Worm (Caenorhabditis elegans) whole organism, L2 larva: ENCODE data around the gene F13B12.3.

Source experiments
- C34F6.9 ChIP-seq: fragments of 150-350 bp; optimal IDR thresholded peaks from 2 replicates; lab custom pipeline; 2014; ENCODE audit warnings: missing biosample characterization, missing genetic modification characterization
- F13H6.1 ChIP-seq: sonication (generic microtip); optimal IDR thresholded peaks from 2 replicates; lab custom pipeline; 2016; ENCODE audit warnings: missing genetic modification characterization, missing compliant biosample characterization
- R02D3.7 ChIP-seq: fragments of 150-350 bp; optimal IDR thresholded peaks from 2 replicates; lab custom pipeline; 2014; ENCODE audit warnings: missing biosample characterization, missing genetic modification characterization
- Y55F3AM.14 ChIP-seq: fragments of 200-800 bp; sonication (Bioruptor generic); optimal IDR thresholded peaks from 2 replicates; lab custom pipeline; 2018; ENCODE audit warnings: mild to moderate bottlenecking, missing genetic modification characterization, missing compliant biosample characterization
- ZK546.5 ChIP-seq: sonication (generic microtip); optimal IDR thresholded peaks from 2 replicates; lab custom pipeline; 2017; ENCODE audit warnings: missing biosample characterization, missing genetic modification characterization
- alr-1 ChIP-seq: fragments of 150-350 bp; optimal IDR thresholded peaks from 2 replicates; lab custom pipeline; 2014; ENCODE audit warnings: missing biosample characterization, missing genetic modification characterization
- blmp-1 ChIP-seq: sonication (generic microtip); optimal IDR thresholded peaks from 2 replicates; lab custom pipeline; 2017; ENCODE audit warnings: missing genetic modification characterization, mild to moderate bottlenecking, missing compliant biosample characterization, antibody characterized with exemption, moderate library complexity; ENCODE audit not compliant: insufficient read depth
- ceh-16 ChIP-seq: fragments of 150-350 bp; optimal IDR thresholded peaks from 2 replicates; lab custom pipeline; 2014; ENCODE audit warnings: missing biosample characterization, missing genetic modification characterization
- ceh-82 ChIP-seq: fragments of 150-350 bp; optimal IDR thresholded peaks from 2 replicates; lab custom pipeline; 2014; ENCODE audit warnings: missing biosample characterization, missing genetic modification characterization
- crh-2 ChIP-seq: sonication (generic microtip); optimal IDR thresholded peaks from 2 replicates; lab custom pipeline; 2017; ENCODE audit warnings: missing biosample characterization, missing genetic modification characterization
- dmd-4 ChIP-seq: sonication (generic microtip); optimal IDR thresholded peaks from 2 replicates; lab custom pipeline; 2017; ENCODE audit warnings: missing biosample characterization, missing genetic modification characterization
- egl-27 ChIP-seq: sonication (generic microtip); optimal IDR thresholded peaks from 3 replicates; lab custom pipeline; 2017; ENCODE audit warnings: missing biosample characterization, missing genetic modification reagents, missing genetic modification characterization
- elt-1 ChIP-seq: fragments of 150-350 bp; optimal IDR thresholded peaks from 2 replicates; lab custom pipeline; 2014; ENCODE audit warnings: missing biosample characterization, missing genetic modification characterization
- elt-3 ChIP-seq: sonication (generic microtip); optimal IDR thresholded peaks from 2 replicates; lab custom pipeline; 2017; ENCODE audit warnings: missing biosample characterization, missing genetic modification characterization
- fos-1 ChIP-seq: fragments of 150-350 bp; optimal IDR thresholded peaks from 2 replicates; lab custom pipeline; 2014; ENCODE audit warnings: missing biosample characterization, missing genetic modification characterization
- lin-39 ChIP-seq: fragments of 150-350 bp; optimal IDR thresholded peaks from 2 replicates; lab custom pipeline; 2014; ENCODE audit warnings: missing biosample characterization, missing genetic modification reagents, missing genetic modification characterization
- lsy-2 ChIP-seq, 2 experiments: fragments of 150-350 bp in 1 of 2; sonication (generic microtip) in 1 of 2; optimal IDR thresholded peaks; 2 replicates each; lab custom pipeline; 2014 to 2017; ENCODE audit warnings: missing biosample characterization in 2 of 2, missing genetic modification characterization in 2 of 2
- mab-5 ChIP-seq: fragments of 150-350 bp; optimal IDR thresholded peaks from 2 replicates; lab custom pipeline; 2014; ENCODE audit warnings: missing biosample characterization, missing genetic modification characterization
- mbf-1 ChIP-seq: sonication (generic microtip); optimal IDR thresholded peaks from 2 replicates; lab custom pipeline; 2017; ENCODE audit warnings: missing biosample characterization, missing genetic modification characterization
- mdl-1 ChIP-seq, 2 experiments: fragments of 150-350 bp in 1 of 2; sonication (generic microtip) in 1 of 2; optimal IDR thresholded peaks; 2 replicates each; lab custom pipeline; 2017; ENCODE audit warnings: missing biosample characterization in 2 of 2, missing genetic modification characterization in 2 of 2
- nhr-12 ChIP-seq: fragments of 150-350 bp; optimal IDR thresholded peaks from 2 replicates; lab custom pipeline; 2014; ENCODE audit warnings: missing biosample characterization, missing genetic modification characterization
- nhr-129 ChIP-seq: fragments of 150-350 bp; optimal IDR thresholded peaks from 2 replicates; lab custom pipeline; 2014; ENCODE audit warnings: missing biosample characterization, missing genetic modification characterization
- nhr-237 ChIP-seq: fragments of 150-350 bp; optimal IDR thresholded peaks from 2 replicates; lab custom pipeline; 2014; ENCODE audit warnings: missing biosample characterization, missing genetic modification characterization
- nhr-25 ChIP-seq: fragments of 150-350 bp; sonication (generic microtip); optimal IDR thresholded peaks from 3 replicates; lab custom pipeline; 2014; ENCODE audit warnings: missing biosample characterization, missing genetic modification characterization
- nhr-6 ChIP-seq: fragments of 150-350 bp; optimal IDR thresholded peaks from 2 replicates; lab custom pipeline; 2014; ENCODE audit warnings: missing biosample characterization, missing genetic modification characterization
- nhr-77 ChIP-seq: fragments of 150-350 bp; optimal IDR thresholded peaks from 2 replicates; lab custom pipeline; 2014; ENCODE audit warnings: missing biosample characterization, missing genetic modification characterization
- peb-1 ChIP-seq: fragments of 150-350 bp; optimal IDR thresholded peaks from 2 replicates; lab custom pipeline; 2014; ENCODE audit warnings: missing biosample characterization, missing genetic modification characterization
- sem-4 ChIP-seq: fragments of 150-350 bp; optimal IDR thresholded peaks from 2 replicates; lab custom pipeline; 2014; ENCODE audit warnings: missing biosample characterization, missing genetic modification reagents, missing genetic modification characterization
- skn-1 ChIP-seq: sonication (generic microtip); optimal IDR thresholded peaks from 2 replicates; lab custom pipeline; 2017; ENCODE audit warnings: missing biosample characterization, missing genetic modification characterization
- sma-3 ChIP-seq: sonication (generic microtip); optimal IDR thresholded peaks from 2 replicates; lab custom pipeline; 2016; ENCODE audit warnings: missing genetic modification reagents, missing genetic modification characterization, missing compliant biosample characterization
- sma-9 ChIP-seq, 2 experiments: fragments of 150-350 bp in 1 of 2; sonication (generic microtip) in 1 of 2; optimal IDR thresholded peaks; 2 replicates each; lab custom pipeline; 2014 to 2016; ENCODE audit warnings: missing genetic modification characterization in 2 of 2, mild to moderate bottlenecking in 1 of 2, missing biosample characterization in 1 of 2, missing compliant biosample characterization in 1 of 2, missing genetic modification reagents in 1 of 2, moderate library complexity in 1 of 2
- unc-39 ChIP-seq: fragments of 150-350 bp; optimal IDR thresholded peaks from 2 replicates; lab custom pipeline; 2014; ENCODE audit warnings: missing biosample characterization, missing genetic modification characterization
- unc-55 ChIP-seq: fragments of 150-350 bp; sonication (generic microtip); optimal IDR thresholded peaks from 3 replicates; lab custom pipeline; 2014; ENCODE audit warnings: missing biosample characterization, missing genetic modification reagents, missing genetic modification characterization
- unc-62 ChIP-seq: fragments of 150-350 bp; optimal IDR thresholded peaks from 2 replicates; lab custom pipeline; 2014; ENCODE audit warnings: missing biosample characterization, missing genetic modification reagents, missing genetic modification characterization
- zag-1 ChIP-seq: fragments of 150-350 bp; optimal IDR thresholded peaks from 2 replicates; lab custom pipeline; 2014; ENCODE audit warnings: missing biosample characterization, missing genetic modification characterization
- ztf-1 ChIP-seq: fragments of 200-800 bp; sonication (Bioruptor generic); conservative IDR thresholded peaks from 2 replicates; pipeline ENCODE4 v1.3.6; 2022; ENCODE audit warnings: missing genetic modification characterization, missing compliant biosample characterization
- ztf-4 ChIP-seq: fragments of 150-350 bp; optimal IDR thresholded peaks from 2 replicates; lab custom pipeline; 2014; ENCODE audit warnings: missing biosample characterization, missing genetic modification characterization

Gene F13B12.3

ce11 chrIV:10420440-10420839 is 18.5 kb upstream of the F13B12.3 start:
- TF ChIP-seq skn-1 (no peak), nhr-6 (tag; lab: Kevin White, UChicago) (no peak), unc-55 (GFP tag; lab: Kevin White, UChicago) (no peak), fos-1 (peak; percentile 71), ceh-16 (tag; lab: Kevin White, UChicago) (no peak)

ce11 chrIV:10421256-10421655 is 17.7 kb upstream of the F13B12.3 start:
- TF ChIP-seq mdl-1 (tag; optimal IDR thresholded peaks at IDR 0.05; lab: Kevin White, UChicago) (no peak), nhr-129 (tag; lab: Kevin White, UChicago) (peak; percentile 18), blmp-1 (tag; lab: Kevin White, UChicago) (peak; percentile 41)

- TF ChIP-seq mab-5: no peak
- TF ChIP-seq F13H6.1: peak; percentile 38
These were observed 16.7 kb upstream of the F13B12.3 start for ce11 chrIV:10422230-10422629.

ce11 chrIV:10424535-10424934 is 14.4 kb upstream of the F13B12.3 start, which contains the start of gene F13B12.1:
F13B12.1 (minus strand) TSS chrIV:10424635.
- TF ChIP-seq R02D3.7 (no peak), mab-5 (no peak), egl-27 (no peak), nhr-12 (no peak), elt-3 (no peak), alr-1 (tag; lab: Kevin White, UChicago) (no peak), unc-39 (no peak), sma-9 (GFP tag; optimal IDR thresholded peaks at IDR 0.05; lab: Kevin White, UChicago) (no peak), sma-9 (tag; optimal IDR thresholded peaks at IDR 0.05; lab: Kevin White, UChicago) (no peak), sma-3 (GFP tag; lab: Kevin White, UChicago) (no peak), ceh-82 (tag; lab: Kevin White, UChicago) (no peak), Y55F3AM.14 (GFP tag; lab: Kevin White, UChicago) (no peak), ztf-1 (GFP tag; lab: Robert Waterston, UW) (no peak), ZK546.5 (no peak), peb-1 (tag; lab: Kevin White, UChicago) (no peak), sem-4 (tag; lab: Kevin White, UChicago) (no peak), zag-1 (tag; lab: Kevin White, UChicago) (no peak), blmp-1 (tag; lab: Kevin White, UChicago) (no peak)

- TF ChIP-seq nhr-129 (tag; lab: Kevin White, UChicago): peak; percentile 24
- TF ChIP-seq nhr-25: no peak
- no peak for TF ChIP-seq ztf-4 (tag; lab: Kevin White, UChicago)
- no peak for TF ChIP-seq peb-1 (tag; lab: Kevin White, UChicago)
- peak; percentile 6 for TF ChIP-seq crh-2
- peak; percentile 47 for TF ChIP-seq unc-55 (GFP tag; lab: Kevin White, UChicago)
- no peak for TF ChIP-seq ztf-1 (GFP tag; lab: Robert Waterston, UW)
- no peak for TF ChIP-seq egl-27
- no peak for TF ChIP-seq sma-9 (GFP tag; optimal IDR thresholded peaks at IDR 0.05; lab: Kevin White, UChicago)
- TF ChIP-seq sma-9 (tag; optimal IDR thresholded peaks at IDR 0.05; lab: Kevin White, UChicago): no peak
- TF ChIP-seq Y55F3AM.14 (GFP tag; lab: Kevin White, UChicago): no peak
- TF ChIP-seq skn-1: no peak
- no peak for TF ChIP-seq unc-62 (GFP tag; lab: Kevin White, UChicago)
- TF ChIP-seq nhr-77 (tag; lab: Kevin White, UChicago): no peak
- no peak for TF ChIP-seq R02D3.7
- peak in 1 of 2 experiments; percentile 53 for TF ChIP-seq lsy-2 (tag; optimal IDR thresholded peaks at IDR 0.05; lab: Kevin White, UChicago)
- no peak for TF ChIP-seq mbf-1
- TF ChIP-seq nhr-12: no peak
- TF ChIP-seq lin-39 (tag; lab: Kevin White, UChicago): no peak
- no peak for TF ChIP-seq elt-1 (tag; lab: Kevin White, UChicago)
- no peak for TF ChIP-seq blmp-1 (tag; lab: Kevin White, UChicago)
- no peak for TF ChIP-seq ZK546.5
- TF ChIP-seq nhr-237 (tag; lab: Kevin White, UChicago): no peak
- no peak for TF ChIP-seq dmd-4 (tag; lab: Kevin White, UChicago)
- no peak for TF ChIP-seq sma-3 (GFP tag; lab: Kevin White, UChicago)
- peak; percentile 24 for TF ChIP-seq F13H6.1
- peak; percentile 37 for TF ChIP-seq C34F6.9
- peak; percentile 21 for TF ChIP-seq fos-1
These were observed 13.8 kb upstream of the F13B12.3 start for ce11 chrIV:10425129-10425528.
